Worm (Caenorhabditis elegans) whole organism, L1 larva: ENCODE data around the gene hpo-7.

Experiments used
- C04F5.9 ChIP-seq: sonication (generic microtip); optimal IDR thresholded peaks from 2 replicates; lab custom pipeline; 2016; ENCODE audit warnings: missing genetic modification characterization, missing compliant biosample characterization
- hlh-4 ChIP-seq: sonication (generic microtip); optimal IDR thresholded peaks from 2 replicates; lab custom pipeline; 2016; ENCODE audit warnings: mild to moderate bottlenecking, missing genetic modification characterization, missing compliant biosample characterization
- jun-1 ChIP-seq: fragments of 150-350 bp; optimal IDR thresholded peaks from 2 replicates; lab custom pipeline; 2014; ENCODE audit warnings: missing biosample characterization, missing genetic modification reagents, missing genetic modification characterization
- nhr-12 ChIP-seq: sonication (generic microtip); optimal IDR thresholded peaks from 2 replicates; lab custom pipeline; 2017; ENCODE audit warnings: missing biosample characterization, missing genetic modification characterization
- tbx-2 ChIP-seq: sonication (generic microtip); optimal IDR thresholded peaks from 2 replicates; lab custom pipeline; 2016; ENCODE audit warnings: missing genetic modification characterization, missing compliant biosample characterization

ce11 chrII:2116794-2117193 lies 18.7 kb downstream of the hpo-7 start, which contains the start of gene srh-195:
- TF ChIP-seq nhr-12 (tag; lab: Kevin White, UChicago) = no peak
- TF ChIP-seq tbx-2 (tag; lab: Kevin White, UChicago) = no peak
- TF ChIP-seq jun-1 (tag; lab: Kevin White, UChicago) = no peak
- no peak for TF ChIP-seq C04F5.9
- TF ChIP-seq hlh-4 (tag; lab: Kevin White, UChicago) = no peak
